Worm (Caenorhabditis elegans): ENCODE data around the gene K01A11.1.

K01A11.1 gene

DNA sequence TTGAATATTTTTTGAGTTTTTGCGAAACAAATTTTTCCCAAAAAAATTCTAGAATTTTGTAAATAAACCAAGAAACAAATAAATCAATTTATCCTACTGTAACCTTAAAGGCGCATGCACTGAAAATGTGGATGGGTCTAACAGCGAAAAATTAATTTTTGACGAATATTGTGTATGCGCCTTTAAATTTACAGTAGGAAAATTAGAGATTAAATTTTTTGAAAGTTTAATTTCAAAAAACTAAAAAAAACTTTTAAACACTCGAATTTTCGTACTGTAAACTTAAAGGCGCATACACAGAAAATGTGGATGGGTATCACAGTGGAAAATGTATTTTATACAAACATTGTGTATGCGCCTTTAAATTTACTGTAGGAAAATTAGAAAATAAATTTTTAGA is 41.1 kb downstream of the K01A11.1 start:
- no peak for TF ChIP-seq zip-2 (tag; optimal IDR thresholded peaks at IDR 0.05)
- TF ChIP-seq lsy-2 (tag; optimal IDR thresholded peaks at IDR 0.05): peak in 1 of 2 experiments; percentile 11
- TF ChIP-seq unc-130 (GFP tag; optimal IDR thresholded peaks at IDR 0.05): peak; percentile 1
- TF ChIP-seq nhr-28 (tag; optimal IDR thresholded peaks at IDR 0.05): no peak
- TF ChIP-seq jun-1 (tag; optimal IDR thresholded peaks at IDR 0.05): no peak
- TF ChIP-seq ceh-44 (GFP tag; IDR thresholded peaks at IDR 0.05): no peak
- 0 out of 2 replicates have a peak, but pooled peaks have one; percentile 30 for TF ChIP-seq arid-1 (GFP tag; conservative IDR thresholded peaks at IDR 0.05)
- no peak for TF ChIP-seq nhr-237 (tag; optimal IDR thresholded peaks at IDR 0.05)
- no peak for TF ChIP-seq daf-12 (tag; optimal IDR thresholded peaks at IDR 0.05)
- TF ChIP-seq nhr-25 (tag; optimal IDR thresholded peaks at IDR 0.05; ENCODE audit: borderline replicate concordance, insufficient read depth): no peak
- peak; percentile 85 for TF ChIP-seq F49E8.2 (tag; optimal IDR thresholded peaks at IDR 0.05; ENCODE audit: borderline replicate concordance)
- TF ChIP-seq nhr-77 (tag; optimal IDR thresholded peaks at IDR 0.05): no peak
- TF ChIP-seq fos-1 (tag; optimal IDR thresholded peaks at IDR 0.05): no peak
- peak; percentile 61 for TF ChIP-seq lin-38 (GFP tag; IDR thresholded peaks at IDR 0.05)

DNA sequence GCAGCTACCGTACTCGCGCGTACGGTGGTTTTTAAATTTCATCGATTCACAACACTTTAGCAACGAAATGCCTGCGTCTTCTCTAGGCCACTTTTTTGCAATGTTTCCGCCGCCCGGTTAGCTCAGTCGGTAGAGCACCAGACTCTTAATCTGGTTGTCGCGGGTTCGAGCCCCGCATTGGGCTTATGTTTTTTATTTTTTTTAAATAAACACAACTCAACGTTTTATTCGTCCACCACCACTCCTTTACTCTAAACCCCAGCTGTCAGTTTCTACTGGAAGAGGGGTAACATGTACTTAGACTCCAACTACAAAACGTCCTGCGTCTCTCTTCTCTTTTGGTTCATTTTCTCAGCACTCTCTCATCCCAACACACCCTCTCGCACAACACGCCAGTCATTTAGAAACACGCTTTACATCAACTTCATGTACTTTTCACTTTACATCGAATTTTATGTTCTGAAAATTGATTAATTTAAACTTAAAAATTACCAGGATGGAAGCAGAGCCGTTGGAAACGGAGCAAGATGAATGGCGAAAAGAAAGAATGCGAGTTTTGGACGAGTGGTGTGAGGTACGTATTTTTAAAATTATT is 41.8 kb downstream of the K01A11.1 start, which contains the start of the genes elmd-1 and hecw-1:
Gene elmd-1 (plus strand): TSS at position 494 of the 595 bp plus-strand sequence.
Gene hecw-1 (minus strand): TSS at position 545 of the 595 bp plus-strand sequence.
- TF ChIP-seq lin-29 (GFP tag; IDR thresholded peaks at IDR 0.05) (0 out of 2 replicates have a peak, but pooled peaks have one; percentile 60), lsy-2 (tag; optimal IDR thresholded peaks at IDR 0.05) (peak in 1 of 2 experiments; percentile 59), Y105C5A.15 (GFP tag; IDR thresholded peaks at IDR 0.05) (0 out of 2 replicates have a peak, but pooled peaks have one; percentile 50), dpl-1 (GFP tag; optimal IDR thresholded peaks at IDR 0.05) (peak; percentile 5), arid-1 (GFP tag; conservative IDR thresholded peaks at IDR 0.05) (peak; percentile 52; the same call in 1 of the 2 replicates), D1046.2 (GFP tag; IDR thresholded peaks at IDR 0.05) (peak; percentile 61; the same call in 1 of the 2 replicates), nhr-6 (tag; optimal IDR thresholded peaks at IDR 0.05) (peak; percentile 26), ctbp-1 (GFP tag; IDR thresholded peaks at IDR 0.05) (peak; percentile 53; the same call in 1 of the 2 replicates), fkh-10 (GFP tag; optimal IDR thresholded peaks at IDR 0.05) (no peak), ceh-20 (GFP tag; IDR thresholded peaks at IDR 0.05) (peak; percentile 56; the same call in 1 of the 2 replicates), ZK337.2 (GFP tag; IDR thresholded peaks at IDR 0.05) (no peak), hmg-1.1 (GFP tag; IDR thresholded peaks at IDR 0.05) (peak; percentile 73), hlh-30 (tag; optimal IDR thresholded peaks at IDR 0.05; ENCODE audit: insufficient read depth) (peak; percentile 73), lin-1 (GFP tag; IDR thresholded peaks at IDR 0.05) (peak; percentile 69; the same call in 1 of the 2 replicates), aha-1 (tag) (peak; percentile 21), lir-3 (tag; optimal IDR thresholded peaks at IDR 0.05) (no peak), tag-97 (GFP tag; IDR thresholded peaks at IDR 0.05) (no peak), zfp-3 (GFP tag; conservative IDR thresholded peaks at IDR 0.05) (peak; percentile 77; the same call in 1 of the 2 replicates), daf-16 (GFP tag; optimal IDR thresholded peaks at IDR 0.05) (peak; percentile 65 to 66), daf-16 (tag; optimal IDR thresholded peaks at IDR 0.05) (peak; percentile 88), nhr-77 (tag; optimal IDR thresholded peaks at IDR 0.05) (no peak), F37D6.2 (tag; optimal IDR thresholded peaks at IDR 0.05) (no peak), dve-1 (tag; optimal IDR thresholded peaks at IDR 0.05; ENCODE audit: insufficient read depth) (peak; percentile 73), php-3 (GFP tag; IDR thresholded peaks at IDR 0.05) (peak; percentile 63; the same call in 1 of the 2 replicates), mxl-3 (GFP tag; optimal IDR thresholded peaks at IDR 0.05) (peak; percentile 60), zfp-2 (tag; optimal IDR thresholded peaks at IDR 0.05) (no peak), lin-38 (GFP tag; IDR thresholded peaks at IDR 0.05) (peak; percentile 74), rbr-2 (tag; optimal IDR thresholded peaks at IDR 0.05) (peak; percentile 31), nhr-28 (tag; optimal IDR thresholded peaks at IDR 0.05) (peak; percentile 70), set-16 (GFP tag; IDR thresholded peaks at IDR 0.05) (peak; percentile 34; the same call in 1 of the 2 replicates), nhr-11 (tag; optimal IDR thresholded peaks at IDR 0.05) (no peak), mep-1 (tag; optimal IDR thresholded peaks at IDR 0.05) (peak; percentile 58), aly-2 (tag; optimal IDR thresholded peaks at IDR 0.05) (no peak), Y48G9A.11 (GFP tag; IDR thresholded peaks at IDR 0.05) (peak; percentile 26; the same call in 1 of the 2 replicates), F44E2.7 (GFP tag; IDR thresholded peaks at IDR 0.05) (0 out of 2 replicates have a peak, but pooled peaks have one; percentile 26), hlh-11 (tag; optimal IDR thresholded peaks at IDR 0.05) (peak; percentile 62), zag-1 (tag; optimal IDR thresholded peaks at IDR 0.05) (no peak), snpc-1.2 (GFP tag; IDR thresholded peaks at IDR 0.05) (0 out of 2 replicates have a peak, but pooled peaks have one; percentile 56), ceh-44 (GFP tag; IDR thresholded peaks at IDR 0.05) (peak; percentile 82), ztf-7 (tag; optimal IDR thresholded peaks at IDR 0.05) (peak; percentile 51)

All from whole organism, L4 larva.